Worm (Caenorhabditis elegans) whole organism, early embryonic: ENCODE data around the gene Y57G7A.5.

ENCODE experiments used
- B0310.2 ChIP-seq: sonication (generic microtip); optimal IDR thresholded peaks from 2 replicates; lab custom pipeline; 2016; ENCODE audit warnings: mild to moderate bottlenecking, missing genetic modification characterization, missing compliant biosample characterization
- F13C5.2 ChIP-seq: sonication (generic microtip); optimal IDR thresholded peaks from 2 replicates; lab custom pipeline; 2017; ENCODE audit warnings: mild to moderate bottlenecking, missing genetic modification characterization, inconsistent platforms, missing compliant biosample characterization
- aly-1 ChIP-seq: sonication (generic microtip); optimal IDR thresholded peaks from 2 replicates; lab custom pipeline; 2016; ENCODE audit warnings: missing genetic modification characterization, missing compliant biosample characterization
- ama-1 ChIP-seq: fragments of 150-350 bp; optimal IDR thresholded peaks from 2 replicates; lab custom pipeline; 2014
- ceh-13 ChIP-seq: fragments of 200-800 bp; sonication (Bioruptor generic); optimal IDR thresholded peaks from 2 replicates; lab custom pipeline; 2018; ENCODE audit warnings: mild to moderate bottlenecking, missing genetic modification characterization, missing compliant biosample characterization
- ceh-36 ChIP-seq: sonication (generic microtip); optimal IDR thresholded peaks from 2 replicates; lab custom pipeline; 2016; ENCODE audit warnings: missing genetic modification characterization, inconsistent platforms, missing compliant biosample characterization
- ets-7 ChIP-seq: sonication (generic microtip); optimal IDR thresholded peaks from 2 replicates; lab custom pipeline; 2016; ENCODE audit warnings: missing genotype, missing genetic modification characterization, missing compliant biosample characterization
- flt-1 ChIP-seq: fragments of 200-800 bp; sonication (Bioruptor generic); IDR thresholded peaks from 2 replicates; pipeline ENCODE4 v1.3.6; 2022; ENCODE audit warnings: missing genetic modification characterization, missing compliant biosample characterization
- hmbx-1 ChIP-seq: sonication (generic microtip); optimal IDR thresholded peaks from 2 replicates; lab custom pipeline; 2016; ENCODE audit warnings: mild to moderate bottlenecking, missing genetic modification characterization, missing compliant biosample characterization
- hmg-4 ChIP-seq: fragments of 200-800 bp; sonication (Bioruptor generic); optimal IDR thresholded peaks from 2 replicates; lab custom pipeline; 2018; ENCODE audit warnings: mild to moderate bottlenecking, missing genetic modification characterization, missing compliant biosample characterization
- hnd-1 ChIP-seq: sonication (generic microtip); optimal IDR thresholded peaks from 2 replicates; lab custom pipeline; 2016; ENCODE audit warnings: missing genetic modification characterization, missing compliant biosample characterization
- pes-1 ChIP-seq: fragments of 200-800 bp; sonication (Bioruptor generic); IDR thresholded peaks from 2 replicates; pipeline ENCODE4 v1.3.6; 2022; ENCODE audit warnings: missing genetic modification reagents, missing genetic modification characterization, missing compliant biosample characterization
- scrt-1 ChIP-seq: fragments of 200-800 bp; sonication (Bioruptor generic); IDR thresholded peaks from 2 replicates; pipeline ENCODE4 v1.3.6; 2022; ENCODE audit warnings: missing genetic modification characterization, missing compliant biosample characterization
- sea-1 ChIP-seq: fragments of 200-800 bp; sonication (Bioruptor generic); conservative IDR thresholded peaks from 2 replicates; pipeline ENCODE4 v1.3.6; 2022; ENCODE audit warnings: missing genetic modification characterization, missing compliant biosample characterization
- tbx-11 ChIP-seq: fragments of 200-800 bp; sonication (Bioruptor generic); IDR thresholded peaks from 2 replicates; pipeline ENCODE4 v1.3.6; 2022; ENCODE audit warnings: missing genetic modification characterization, missing compliant biosample characterization
- tbx-37 ChIP-seq: fragments of 200-800 bp; sonication (Bioruptor generic); conservative IDR thresholded peaks from 2 replicates; pipeline ENCODE4 v1.3.6; 2022; ENCODE audit warnings: missing genetic modification reagents, missing genetic modification characterization, missing compliant biosample characterization
- tra-4 ChIP-seq: sonication (generic microtip); optimal IDR thresholded peaks from 2 replicates; lab custom pipeline; 2017; ENCODE audit warnings: missing genetic modification characterization, missing compliant biosample characterization

The Y57G7A.5 gene

ce11 chrII:1275439-1275838 lies at the start of gene Y57G7A.5:
Gene Y57G7A.5 (minus strand): TSS chrII:1275539.
- TF ChIP-seq aly-1 (tag; lab: Kevin White, UChicago): no peak
- TF ChIP-seq tbx-11: no peak
- TF ChIP-seq hmbx-1: no peak
- TF ChIP-seq ets-7: no peak
- no peak for TF ChIP-seq ama-1 (lab: Kevin White, UChicago)
- TF ChIP-seq hmg-4: no peak
- no peak for TF ChIP-seq tra-4 (tag; lab: Kevin White, UChicago)
- no peak for TF ChIP-seq pes-1
- no peak for TF ChIP-seq ceh-36 (tag; lab: Kevin White, UChicago)
- TF ChIP-seq F13C5.2 (tag; lab: Kevin White, UChicago): no peak
- no peak for TF ChIP-seq B0310.2 (tag; lab: Kevin White, UChicago)
- TF ChIP-seq flt-1: no peak
- no peak for TF ChIP-seq tbx-37 (GFP tag; lab: Robert Waterston, UW)
- TF ChIP-seq scrt-1 (GFP tag; lab: Robert Waterston, UW): no peak
- no peak for TF ChIP-seq hnd-1 (tag; lab: Kevin White, UChicago)
- no peak for TF ChIP-seq sea-1 (GFP tag; lab: Robert Waterston, UW)

DNA sequence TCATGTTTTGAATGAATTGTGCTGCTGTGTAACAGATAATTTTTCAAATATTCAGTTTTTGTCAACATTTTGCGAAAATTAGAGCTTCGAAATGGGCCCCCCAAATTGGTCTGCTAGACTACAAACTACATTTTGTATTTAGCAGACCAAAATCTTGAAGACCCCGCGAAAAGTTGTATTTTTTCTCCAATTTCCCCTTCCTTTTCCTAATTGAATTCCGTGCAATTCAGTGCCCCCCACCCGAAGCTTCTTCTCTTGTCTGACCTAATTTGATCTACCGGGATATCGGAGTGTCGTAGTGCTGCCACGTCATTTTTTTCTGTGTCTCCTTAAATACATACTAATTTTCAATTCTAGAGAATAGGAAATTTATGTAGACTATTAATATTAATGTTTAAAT lies 48.7 kb upstream of the Y57G7A.5 start:
- no peak for TF ChIP-seq tbx-11

- no peak for TF ChIP-seq flt-1
- TF ChIP-seq pes-1: no peak
- no peak for TF ChIP-seq ets-7
- TF ChIP-seq hnd-1 (tag; lab: Kevin White, UChicago): no peak
- no peak for TF ChIP-seq hmg-4
Measured at ce11 chrII:1323190-1323651, 47.9 kb upstream of the Y57G7A.5 start.

- TF ChIP-seq ama-1 (lab: Kevin White, UChicago): no peak
- no peak for TF ChIP-seq sea-1 (GFP tag; lab: Robert Waterston, UW)
- no peak for TF ChIP-seq ceh-36 (tag; lab: Kevin White, UChicago)
- TF ChIP-seq flt-1: no peak
- TF ChIP-seq pes-1: no peak
- TF ChIP-seq hmg-4: no peak
- TF ChIP-seq hnd-1 (tag; lab: Kevin White, UChicago): no peak
- TF ChIP-seq tra-4 (tag; lab: Kevin White, UChicago): no peak
- TF ChIP-seq ets-7: no peak
- no peak for TF ChIP-seq tbx-11
- TF ChIP-seq ceh-13 (GFP tag; lab: Kevin White, UChicago): no peak
- TF ChIP-seq hmbx-1: no peak
- no peak for TF ChIP-seq tbx-37 (GFP tag; lab: Robert Waterston, UW)
- no peak for TF ChIP-seq aly-1 (tag; lab: Kevin White, UChicago)
Measured at ce11 chrII:1322283-1323173, 47.2 kb upstream of the Y57G7A.5 start.

DNA sequence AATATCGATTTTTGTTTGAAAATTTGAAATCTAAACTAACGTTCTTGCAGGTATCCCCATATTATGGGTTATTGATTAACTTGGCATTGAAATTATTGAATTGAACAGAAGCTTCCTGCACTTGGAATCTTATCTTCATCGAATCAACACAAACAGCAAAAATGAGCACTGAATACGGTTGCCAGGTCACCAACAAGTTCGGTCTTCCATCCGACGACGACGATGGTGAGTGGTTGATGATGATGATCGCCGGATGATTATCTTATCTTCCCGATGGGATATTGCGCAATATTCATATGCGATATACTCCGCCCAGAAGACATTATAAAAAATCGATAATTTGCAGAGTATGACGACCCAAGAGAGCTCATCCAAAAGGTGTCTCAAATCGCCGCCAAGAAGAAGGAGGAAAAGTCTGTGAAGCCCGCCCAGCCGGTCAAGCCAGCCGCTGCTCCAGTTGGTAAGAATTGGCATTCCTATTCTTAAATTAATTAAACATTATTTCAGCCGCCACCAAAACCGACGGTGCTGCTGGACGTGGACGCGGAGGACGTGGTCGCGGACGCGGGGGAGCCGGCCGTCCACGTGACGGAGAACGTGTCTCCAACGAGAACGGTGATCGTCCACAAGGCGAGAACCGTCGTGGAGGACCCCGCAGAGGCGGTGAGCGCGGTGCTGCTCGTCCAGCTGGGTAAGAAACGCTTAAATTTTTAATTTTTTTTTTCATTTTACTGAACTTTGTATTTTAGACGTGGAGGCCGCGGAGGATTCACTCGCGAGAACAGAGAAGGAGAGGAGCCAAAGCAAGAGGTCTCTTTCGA lies 45.9 kb upstream of the Y57G7A.5 start, which contains the start of gene vig-1:
Gene vig-1, plus strand, starts transcription at position 51 of the 821 bp plus-strand sequence.
- TF ChIP-seq ama-1 (lab: Kevin White, UChicago) (no peak), scrt-1 (GFP tag; lab: Robert Waterston, UW) (no peak), B0310.2 (tag; lab: Kevin White, UChicago) (no peak), hmbx-1 (no peak), ets-7 (no peak), F13C5.2 (tag; lab: Kevin White, UChicago) (no peak), sea-1 (GFP tag; lab: Robert Waterston, UW) (no peak), tbx-37 (GFP tag; lab: Robert Waterston, UW) (no peak), tra-4 (tag; lab: Kevin White, UChicago) (no peak)

- TF ChIP-seq tbx-11 (0 out of 2 replicates have a peak, but pooled peaks have one; percentile 13), hnd-1 (tag; lab: Kevin White, UChicago) (peak; percentile 5), B0310.2 (tag; lab: Kevin White, UChicago) (peak; percentile 52), flt-1 (peak; percentile 64), tbx-37 (GFP tag; lab: Robert Waterston, UW) (0 out of 2 replicates have a peak, but pooled peaks have one; percentile 17), tra-4 (tag; lab: Kevin White, UChicago) (peak; percentile 38), aly-1 (tag; lab: Kevin White, UChicago) (no peak), ceh-36 (tag; lab: Kevin White, UChicago) (peak; percentile 49), scrt-1 (GFP tag; lab: Robert Waterston, UW) (no peak), hmg-4 (peak; percentile 81), sea-1 (GFP tag; lab: Robert Waterston, UW) (0 out of 2 replicates have a peak, but pooled peaks have one; percentile 48), ets-7 (no peak), ama-1 (lab: Kevin White, UChicago) (peak; percentile 77), F13C5.2 (tag; lab: Kevin White, UChicago) (peak; percentile 90), ceh-13 (GFP tag; lab: Kevin White, UChicago) (peak; percentile 23), hmbx-1 (peak; percentile 42), pes-1 (peak; percentile 72)
Measured at ce11 chrII:1320412-1320811, 45.1 kb upstream of the Y57G7A.5 start.

DNA sequence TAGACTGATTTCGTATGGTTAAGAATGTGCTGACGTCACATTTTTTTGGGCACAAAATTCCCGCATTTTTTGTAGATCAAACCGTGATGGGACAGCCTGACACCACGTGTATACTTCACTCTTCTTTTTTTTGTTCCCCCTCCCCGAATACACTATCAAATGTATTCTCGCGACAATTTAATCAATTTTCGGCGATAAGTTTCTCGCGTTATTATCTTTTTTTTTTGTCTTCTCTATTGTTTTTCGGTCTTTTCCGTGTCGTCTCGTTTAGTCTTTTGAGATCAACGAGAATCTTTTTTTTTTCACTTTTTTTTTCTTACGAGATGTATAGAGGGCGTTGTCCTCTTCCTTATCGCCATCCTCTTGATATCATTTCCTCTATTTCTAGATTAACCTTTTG lies 39.9 kb upstream of the Y57G7A.5 start:
- no peak for TF ChIP-seq F13C5.2 (tag; lab: Kevin White, UChicago)
- TF ChIP-seq ama-1 (lab: Kevin White, UChicago): no peak
- no peak for TF ChIP-seq hmg-4
- no peak for TF ChIP-seq hmbx-1
- no peak for TF ChIP-seq flt-1
- TF ChIP-seq sea-1 (GFP tag; lab: Robert Waterston, UW): no peak
- no peak for TF ChIP-seq hnd-1 (tag; lab: Kevin White, UChicago)
- no peak for TF ChIP-seq scrt-1 (GFP tag; lab: Robert Waterston, UW)
- no peak for TF ChIP-seq B0310.2 (tag; lab: Kevin White, UChicago)
- no peak for TF ChIP-seq pes-1
- TF ChIP-seq tbx-37 (GFP tag; lab: Robert Waterston, UW): no peak
- TF ChIP-seq ceh-36 (tag; lab: Kevin White, UChicago): no peak
- no peak for TF ChIP-seq aly-1 (tag; lab: Kevin White, UChicago)
- no peak for TF ChIP-seq tra-4 (tag; lab: Kevin White, UChicago)
- no peak for TF ChIP-seq ceh-13 (GFP tag; lab: Kevin White, UChicago)
- no peak for TF ChIP-seq tbx-11
- no peak for TF ChIP-seq ets-7
